Worm (Caenorhabditis elegans) whole organism, late embryonic: ENCODE measurements around the gene F57G12.2.

Experiments
- C08G9.2 ChIP-seq: sonication (generic microtip); optimal IDR thresholded peaks from 2 replicates; lab custom pipeline; 2016; ENCODE audit warnings: mild to moderate bottlenecking, missing genetic modification characterization, moderate library complexity, missing compliant biosample characterization
- F13H6.1 ChIP-seq: sonication (generic microtip); optimal IDR thresholded peaks from 2 replicates; lab custom pipeline; 2016; ENCODE audit warnings: missing genetic modification characterization, missing compliant biosample characterization
- K02D7.2 ChIP-seq: sonication (generic microtip); optimal IDR thresholded peaks from 2 replicates; lab custom pipeline; 2017; ENCODE audit warnings: mild to moderate bottlenecking, missing genetic modification characterization, missing compliant biosample characterization
- T23F11.4 ChIP-seq: fragments of 200-800 bp; sonication (Bioruptor generic); optimal IDR thresholded peaks from 2 replicates; lab custom pipeline; 2018; ENCODE audit warnings: mild to moderate bottlenecking, missing genetic modification characterization, missing compliant biosample characterization
- ceh-14 ChIP-seq: sonication (generic microtip); optimal IDR thresholded peaks from 2 replicates; lab custom pipeline; 2016; ENCODE audit warnings: missing genotype, missing genetic modification characterization, missing compliant biosample characterization
- ceh-2 ChIP-seq: sonication (generic microtip); optimal IDR thresholded peaks from 2 replicates; lab custom pipeline; 2016; ENCODE audit warnings: missing genotype, missing genetic modification characterization, missing compliant biosample characterization
- ceh-24 ChIP-seq: sonication (generic microtip); optimal IDR thresholded peaks from 2 replicates; lab custom pipeline; 2016; ENCODE audit warnings: mild to moderate bottlenecking, missing genetic modification characterization, missing compliant biosample characterization
- ceh-31 ChIP-seq: sonication (generic microtip); optimal IDR thresholded peaks from 2 replicates; lab custom pipeline; 2016; ENCODE audit warnings: missing genetic modification characterization, missing compliant biosample characterization
- ceh-34 ChIP-seq: sonication (generic microtip); optimal IDR thresholded peaks from 2 replicates; lab custom pipeline; 2016; ENCODE audit warnings: mild to moderate bottlenecking, missing genetic modification characterization, missing compliant biosample characterization
- ceh-45 ChIP-seq: fragments of 200-800 bp; sonication (Bioruptor generic); IDR thresholded peaks from 2 replicates; pipeline ENCODE4 v1.3.6; 2022; ENCODE audit warnings: missing genetic modification reagents, missing genetic modification characterization, missing compliant biosample characterization
- ceh-6 ChIP-seq: fragments of 200-800 bp; sonication (Bioruptor generic); optimal IDR thresholded peaks from 2 replicates; lab custom pipeline; 2018; ENCODE audit warnings: mild to moderate bottlenecking, missing genetic modification characterization, missing compliant biosample characterization
- che-1 ChIP-seq: sonication (generic microtip); optimal IDR thresholded peaks from 2 replicates; lab custom pipeline; 2016; ENCODE audit warnings: mild to moderate bottlenecking, missing genetic modification characterization, missing compliant biosample characterization
- dmd-4 ChIP-seq: sonication (generic microtip); optimal IDR thresholded peaks from 2 replicates; lab custom pipeline; 2016; ENCODE audit warnings: borderline replicate concordance, missing genetic modification characterization, missing compliant biosample characterization
- elt-4 ChIP-seq: sonication (generic microtip); optimal IDR thresholded peaks from 2 replicates; lab custom pipeline; 2016; ENCODE audit warnings: missing genetic modification characterization, missing compliant biosample characterization
- ets-4 ChIP-seq: sonication (generic microtip); optimal IDR thresholded peaks from 2 replicates; lab custom pipeline; 2016; ENCODE audit warnings: missing genetic modification characterization, missing compliant biosample characterization
- eyg-1 ChIP-seq: sonication (generic microtip); optimal IDR thresholded peaks from 2 replicates; lab custom pipeline; 2016; ENCODE audit warnings: missing genotype, missing genetic modification characterization, missing compliant biosample characterization
- fkh-10 ChIP-seq: fragments of 150-350 bp; optimal IDR thresholded peaks from 2 replicates; lab custom pipeline; 2014; ENCODE audit warnings: missing biosample characterization, missing genetic modification reagents, missing genetic modification characterization
- fkh-6 ChIP-seq: sonication (generic microtip); optimal IDR thresholded peaks from 2 replicates; lab custom pipeline; 2016; ENCODE audit warnings: missing genetic modification characterization, missing compliant biosample characterization
- gmeb-2 ChIP-seq: sonication (generic microtip); optimal IDR thresholded peaks from 2 replicates; lab custom pipeline; 2016; ENCODE audit warnings: missing genetic modification characterization, inconsistent platforms, missing compliant biosample characterization
- hlh-6 ChIP-seq: sonication (generic microtip); optimal IDR thresholded peaks from 2 replicates; lab custom pipeline; 2016; ENCODE audit warnings: missing genotype, missing genetic modification characterization, missing compliant biosample characterization
- madf-2 ChIP-seq: sonication (generic microtip); optimal IDR thresholded peaks from 2 replicates; lab custom pipeline; 2017; ENCODE audit warnings: missing genetic modification characterization, missing compliant biosample characterization
- nfya-1 ChIP-seq: sonication (generic microtip); optimal IDR thresholded peaks from 2 replicates; lab custom pipeline; 2017; ENCODE audit warnings: missing genetic modification characterization, mild to moderate bottlenecking, missing compliant biosample characterization, antibody characterized with exemption, moderate library complexity
- nhr-11 ChIP-seq: fragments of 150-350 bp; optimal IDR thresholded peaks from 2 replicates; lab custom pipeline; 2014; ENCODE audit warnings: missing biosample characterization, missing genetic modification characterization
- nhr-232 ChIP-seq: sonication (generic microtip); optimal IDR thresholded peaks from 2 replicates; lab custom pipeline; 2016; ENCODE audit warnings: missing genetic modification characterization, missing compliant biosample characterization
- npax-4 ChIP-seq: sonication (generic microtip); optimal IDR thresholded peaks from 2 replicates; lab custom pipeline; 2016; ENCODE audit warnings: missing genetic modification characterization, missing compliant biosample characterization
- odd-2 ChIP-seq: sonication (generic microtip); optimal IDR thresholded peaks from 2 replicates; lab custom pipeline; 2017; ENCODE audit warnings: antibody characterized with exemption, mild to moderate bottlenecking, missing genetic modification characterization, missing compliant biosample characterization
- pag-3 ChIP-seq: sonication (generic microtip); optimal IDR thresholded peaks from 2 replicates; lab custom pipeline; 2016; ENCODE audit warnings: missing compliant biosample characterization, missing genetic modification characterization, borderline replicate concordance
- pqm-1 ChIP-seq: sonication (generic microtip); optimal IDR thresholded peaks from 2 replicates; lab custom pipeline; 2016; ENCODE audit warnings: missing genetic modification characterization, missing compliant biosample characterization
- ref-2 ChIP-seq: sonication (generic microtip); optimal IDR thresholded peaks from 2 replicates; lab custom pipeline; 2016; ENCODE audit warnings: missing genetic modification characterization, missing compliant biosample characterization
- rnt-1 ChIP-seq: sonication (generic microtip); optimal IDR thresholded peaks from 2 replicates; lab custom pipeline; 2016; ENCODE audit warnings: missing genetic modification characterization, missing compliant biosample characterization
- sdc-2 ChIP-seq: sonication (generic microtip); optimal IDR thresholded peaks from 2 replicates; lab custom pipeline; 2016; ENCODE audit warnings: missing genotype, missing genetic modification characterization, missing compliant biosample characterization
- sox-2 ChIP-seq: fragments of 200-800 bp; sonication (Bioruptor generic); IDR thresholded peaks from 2 replicates; pipeline ENCODE4 v1.3.6; 2022; ENCODE audit warnings: missing genetic modification reagents, missing genetic modification characterization, missing compliant biosample characterization
- sox-4 ChIP-seq: sonication (generic microtip); optimal IDR thresholded peaks from 2 replicates; lab custom pipeline; 2017; ENCODE audit warnings: mild to moderate bottlenecking, missing genetic modification characterization, inconsistent platforms, missing compliant biosample characterization
- tbx-7 ChIP-seq: sonication (generic microtip); optimal IDR thresholded peaks from 2 replicates; lab custom pipeline; 2016; ENCODE audit warnings: missing genotype, missing genetic modification characterization, missing compliant biosample characterization
- ttx-3 ChIP-seq: sonication (generic microtip); optimal IDR thresholded peaks from 2 replicates; lab custom pipeline; 2016; ENCODE audit warnings: missing genetic modification reagents, missing genetic modification characterization, missing compliant biosample characterization
- unc-3 ChIP-seq, 2 experiments: fragments of 200-800 bp in 1 of 2; sonication (Bioruptor generic) in 1 of 2; sonication (generic microtip) in 1 of 2; conservative IDR thresholded peaks in 1 of 2; optimal IDR thresholded peaks in 1 of 2; 2 replicates each; pipeline versions ENCODE4 v1.3.6 to Lab custom; 2016 to 2022; ENCODE audit warnings: missing compliant biosample characterization in 2 of 2, missing genetic modification characterization in 2 of 2, missing genetic modification reagents in 1 of 2
- unc-55 ChIP-seq: sonication (generic microtip); optimal IDR thresholded peaks from 2 replicates; lab custom pipeline; 2017; ENCODE audit warnings: missing biosample characterization, missing genetic modification reagents, missing genetic modification characterization
- unc-86 ChIP-seq: sonication (generic microtip); optimal IDR thresholded peaks from 2 replicates; lab custom pipeline; 2016; ENCODE audit warnings: missing genetic modification characterization, missing compliant biosample characterization
- ztf-16 ChIP-seq: sonication (generic microtip); optimal IDR thresholded peaks from 2 replicates; lab custom pipeline; 2017; ENCODE audit warnings: missing genetic modification characterization, missing compliant biosample characterization

Gene F57G12.2

DNA sequence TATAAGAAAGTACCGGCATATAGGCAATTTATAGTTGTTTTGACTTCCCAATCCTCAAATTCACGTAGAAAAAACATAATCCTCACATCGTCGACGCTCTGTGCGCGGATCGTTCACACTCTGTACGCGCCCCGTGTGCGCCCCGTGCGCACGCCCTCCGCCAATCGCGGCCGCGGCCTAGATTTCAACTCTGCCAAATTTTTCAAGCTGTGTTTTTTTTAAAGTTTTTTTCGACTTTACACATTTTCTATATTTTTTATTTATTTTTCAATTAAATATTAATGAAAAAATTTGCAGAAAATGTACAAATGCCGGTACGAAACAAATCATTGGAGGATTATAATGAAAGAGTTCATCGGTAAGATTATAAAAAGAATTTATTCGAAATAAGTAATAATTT, 36.7 kb downstream of the F57G12.2 start, which contains the start of gene T01H10.11:
T01H10.11 (plus strand) TSS at position 301 of the 400 bp plus-strand sequence.
- no peak for TF ChIP-seq fkh-6

DNA sequence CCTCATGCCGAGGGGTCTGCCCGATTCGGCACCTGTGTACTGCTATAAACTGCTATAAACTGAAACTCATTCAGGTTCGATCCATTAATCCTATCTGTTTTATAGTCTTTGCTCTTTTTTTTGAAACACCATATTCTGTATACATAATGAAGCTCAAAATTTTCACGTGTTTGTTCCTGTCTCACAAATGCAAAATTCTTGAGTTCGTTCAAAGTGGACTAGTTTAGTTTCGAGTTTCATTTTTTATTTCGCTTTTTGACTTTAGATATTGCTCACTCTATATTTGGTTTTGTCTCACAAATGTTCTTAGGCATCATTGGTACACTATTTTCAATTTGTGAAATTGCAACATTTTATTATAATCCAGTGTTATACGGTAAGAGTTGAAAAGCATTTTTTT, 38.6 kb downstream of the F57G12.2 start, which contains the start of gene lgc-17:
lgc-17 (plus strand) TSS at position 301 of the 400 bp plus-strand sequence.
- no peak for TF ChIP-seq unc-86 (tag; lab: Kevin White, UChicago)
- TF ChIP-seq ets-4 (tag; lab: Kevin White, UChicago) = no peak
- no peak for TF ChIP-seq T23F11.4 (GFP tag; lab: Kevin White, UChicago)
- no peak for TF ChIP-seq odd-2
- TF ChIP-seq fkh-10 (GFP tag; lab: Kevin White, UChicago) = no peak
- no peak for TF ChIP-seq ttx-3 (tag; lab: Kevin White, UChicago)
- TF ChIP-seq ceh-2 (tag; lab: Kevin White, UChicago) = no peak
- TF ChIP-seq K02D7.2 (tag; lab: Kevin White, UChicago) = no peak
- TF ChIP-seq pag-3 (tag; lab: Kevin White, UChicago) = no peak
- no peak for TF ChIP-seq ceh-45 (GFP tag; lab: Robert Waterston, UW)
- no peak for TF ChIP-seq unc-55 (GFP tag; lab: Kevin White, UChicago)
- TF ChIP-seq pqm-1 (tag; lab: Kevin White, UChicago) = no peak
- no peak for TF ChIP-seq npax-4 (tag; lab: Kevin White, UChicago)
- TF ChIP-seq F13H6.1 (tag; lab: Kevin White, UChicago) = no peak
- no peak for TF ChIP-seq C08G9.2 (tag; lab: Kevin White, UChicago)
- no peak for TF ChIP-seq dmd-4
- TF ChIP-seq ztf-16 = no peak

DNA sequence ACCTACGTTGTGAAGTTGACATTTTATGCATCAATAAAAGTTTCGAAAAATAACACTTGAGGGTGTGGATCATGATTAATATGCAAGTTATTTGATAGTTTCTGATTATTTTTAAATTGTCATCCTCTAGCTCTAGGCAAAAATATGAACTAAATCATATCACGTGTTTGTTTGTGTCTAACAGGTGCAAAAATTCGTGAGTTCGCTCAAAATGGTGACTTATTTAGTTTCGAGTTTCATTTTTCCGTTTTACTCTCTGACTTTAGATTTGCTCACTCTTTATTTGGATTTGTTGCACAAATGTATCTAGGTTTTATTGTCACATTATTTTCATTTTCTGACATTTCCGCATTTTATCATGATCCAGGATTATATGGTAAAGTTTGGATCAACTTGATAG, 41.5 kb downstream of the F57G12.2 start, which contains the start of gene lgc-16:
lgc-16 (plus strand) TSS at position 301 of the 400 bp plus-strand sequence.
- TF ChIP-seq dmd-4 (no peak), sdc-2 (no peak), elt-4 (tag; lab: Kevin White, UChicago) (no peak), ceh-14 (tag; lab: Kevin White, UChicago) (no peak), che-1 (no peak), nfya-1 (tag; lab: Kevin White, UChicago) (no peak), madf-2 (tag; lab: Kevin White, UChicago) (no peak), nhr-11 (tag; lab: Kevin White, UChicago) (no peak), nhr-232 (tag; lab: Kevin White, UChicago) (no peak), hlh-6 (no peak), ref-2 (tag; lab: Kevin White, UChicago) (no peak), ceh-34 (tag; lab: Kevin White, UChicago) (no peak), tbx-7 (tag; lab: Kevin White, UChicago) (no peak), gmeb-2 (tag; lab: Kevin White, UChicago) (no peak), ttx-3 (tag; lab: Kevin White, UChicago) (no peak), rnt-1 (tag; lab: Kevin White, UChicago) (no peak), ets-4 (tag; lab: Kevin White, UChicago) (no peak)

DNA sequence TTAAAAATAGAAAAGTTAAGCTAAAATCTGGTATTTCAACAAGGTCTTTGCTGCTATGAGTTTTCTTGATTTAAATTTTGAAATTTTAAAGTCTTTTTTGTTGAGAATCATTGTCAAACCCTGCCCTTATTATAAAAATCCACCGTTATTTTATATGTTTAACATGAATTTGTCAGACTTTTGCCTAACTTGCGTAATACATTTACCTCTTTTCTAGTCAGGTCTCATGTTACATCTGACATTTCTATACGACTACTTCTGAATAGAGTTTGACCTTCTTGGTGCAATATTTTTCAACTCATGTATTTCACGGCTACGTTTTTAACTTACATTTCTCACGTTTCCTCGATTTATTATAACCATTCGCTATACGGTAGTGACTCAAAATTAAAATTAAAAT, 45.8 kb downstream of the F57G12.2 start, which contains the start of gene lgc-15:
lgc-15 (plus strand) TSS at position 301 of the 400 bp plus-strand sequence.
- TF ChIP-seq rnt-1 (tag; lab: Kevin White, UChicago) (no peak), ref-2 (tag; lab: Kevin White, UChicago) (no peak), sdc-2 (no peak), che-1 (no peak), ceh-6 (GFP tag; lab: Kevin White, UChicago) (no peak), ceh-34 (tag; lab: Kevin White, UChicago) (no peak), C08G9.2 (tag; lab: Kevin White, UChicago) (no peak)

DNA sequence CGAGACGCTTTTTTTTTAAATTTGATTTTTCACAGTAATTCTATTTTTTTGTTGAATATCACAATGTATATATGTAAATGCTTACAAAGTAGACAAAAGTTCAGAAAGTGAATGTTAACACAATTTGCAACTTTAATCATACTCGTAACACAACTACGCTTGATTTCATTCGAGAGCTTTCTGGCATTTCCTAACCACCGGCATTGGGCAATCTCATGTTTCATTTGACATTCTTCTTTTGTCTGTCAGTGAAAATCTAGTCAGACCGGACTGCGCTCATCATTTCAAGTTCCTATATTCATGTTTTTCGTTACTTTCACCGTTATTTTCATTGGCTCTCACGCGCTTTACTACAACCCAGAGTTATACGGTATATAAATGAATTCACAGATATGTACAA, 48.6 kb downstream of the F57G12.2 start, which contains the start of gene lgc-14:
lgc-14 (plus strand) TSS at position 301 of the 400 bp plus-strand sequence.
- no peak for TF ChIP-seq ceh-24 (tag; lab: Kevin White, UChicago)
- no peak for TF ChIP-seq ceh-31
- no peak for TF ChIP-seq nhr-232 (tag; lab: Kevin White, UChicago)
- TF ChIP-seq eyg-1 (tag; lab: Kevin White, UChicago) = no peak
- TF ChIP-seq ceh-2 (tag; lab: Kevin White, UChicago) = no peak
- TF ChIP-seq madf-2 (tag; lab: Kevin White, UChicago) = no peak
- no peak for TF ChIP-seq unc-86 (tag; lab: Kevin White, UChicago)
- TF ChIP-seq sox-4 (tag; lab: Kevin White, UChicago) = no peak
- TF ChIP-seq sox-2 (GFP tag; lab: Robert Waterston, UW) = no peak
- TF ChIP-seq unc-3 (GFP tag; conservative IDR thresholded peaks at IDR 0.05; lab: Robert Waterston, UW) = no peak
- no peak for TF ChIP-seq unc-3 (tag; optimal IDR thresholded peaks at IDR 0.05; lab: Kevin White, UChicago)
- no peak for TF ChIP-seq sdc-2
